Worm (Caenorhabditis elegans): ENCODE measurements around the gene tofu-1.
A peak's percentile ranks its signal among the peaks of the same experiment; 100 is the strongest.

tofu-1 gene

DNA sequence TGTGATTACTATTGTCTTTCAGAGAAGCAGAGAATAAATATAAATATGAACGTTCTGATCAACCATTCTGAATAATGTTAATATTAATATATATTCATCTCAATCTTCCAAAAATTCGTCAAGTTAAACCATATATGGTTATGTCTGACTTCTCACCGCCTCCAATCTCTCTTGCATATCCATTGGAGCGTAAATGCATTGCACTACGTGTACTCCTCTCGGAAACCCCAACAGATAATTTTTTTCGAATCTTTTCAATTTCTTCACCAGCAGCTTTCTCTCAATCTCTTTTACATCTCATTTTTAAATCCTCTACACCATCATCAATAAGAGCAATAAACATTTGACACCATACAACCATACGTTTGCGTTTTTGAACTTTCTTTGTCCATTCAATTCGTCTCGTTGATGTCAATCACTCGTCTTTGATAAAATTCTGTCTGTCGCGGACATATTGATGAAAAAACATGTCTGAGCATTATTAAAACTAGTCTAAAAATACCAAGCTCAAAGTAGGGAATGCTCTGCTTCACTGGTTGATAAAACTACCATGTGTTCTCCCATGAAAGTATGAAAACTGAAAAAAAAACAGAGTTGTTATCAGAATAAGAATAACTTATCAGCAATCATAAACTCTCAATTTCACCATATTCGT is 22.5 kb downstream of the tofu-1 start (continued):
- TF ChIP-seq ZK546.5 (tag; optimal IDR thresholded peaks at IDR 0.05), result no peak

DNA sequence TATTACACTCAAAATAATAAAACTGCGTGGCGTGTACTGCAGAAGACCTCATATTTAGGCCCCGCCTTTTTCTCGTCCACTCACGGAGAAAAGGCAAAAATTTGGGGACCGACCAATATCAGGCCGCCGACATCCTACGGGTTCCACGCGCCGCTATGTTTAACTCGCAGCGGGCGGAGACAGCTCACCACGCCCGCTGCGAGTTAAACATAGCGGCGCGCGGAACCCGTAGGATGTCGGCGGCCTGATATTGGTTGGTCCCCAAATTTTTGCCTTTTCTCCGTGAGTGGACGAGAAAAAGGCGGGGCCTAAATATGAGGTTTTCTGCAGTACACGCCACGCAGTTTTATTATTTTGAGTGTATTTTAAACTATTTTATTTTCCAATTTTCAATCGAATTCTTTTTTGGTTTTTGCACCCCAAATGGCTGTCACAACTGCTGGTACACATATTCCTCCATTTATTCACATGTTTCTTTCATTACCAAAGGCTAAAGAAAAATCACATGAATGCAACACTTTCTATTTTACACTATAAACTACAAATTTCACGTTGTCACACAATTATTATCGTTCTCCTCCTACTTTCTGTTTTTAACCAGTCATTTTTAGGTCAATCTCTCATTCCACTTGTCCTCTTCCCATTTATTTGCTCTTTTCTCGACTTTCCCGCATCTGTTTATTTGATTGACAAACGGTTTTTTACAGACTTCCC is 23.3 kb downstream of the tofu-1 start, which contains the start of gene uda-1:
Gene uda-1 (plus strand): TSS at position 708 of the 714 bp plus-strand sequence.
- TF ChIP-seq crh-2 (tag; optimal IDR thresholded peaks at IDR 0.05) (peak; percentile 6), blmp-1 (tag; optimal IDR thresholded peaks at IDR 0.05; ENCODE audit: insufficient read depth) (peak; percentile 61)

- TF ChIP-seq blmp-1 (tag; optimal IDR thresholded peaks at IDR 0.05; ENCODE audit: insufficient read depth), result no peak
- no peak for TF ChIP-seq nhr-23 (tag; optimal IDR thresholded peaks at IDR 0.05)
- TF ChIP-seq C34F6.9 (tag; optimal IDR thresholded peaks at IDR 0.05), result no peak
- no peak for TF ChIP-seq zag-1 (tag; optimal IDR thresholded peaks at IDR 0.05)
- TF ChIP-seq skn-1 (tag; optimal IDR thresholded peaks at IDR 0.05), result no peak
- TF ChIP-seq nhr-129 (tag; optimal IDR thresholded peaks at IDR 0.05), result peak; percentile 10
These were observed 25.4 kb downstream of the tofu-1 start for ce11 chrV:10006374-10006773.

- TF ChIP-seq F13H6.1 (tag; optimal IDR thresholded peaks at IDR 0.05) (no peak), sma-9 (GFP tag; optimal IDR thresholded peaks at IDR 0.05) (no peak), sma-9 (tag; optimal IDR thresholded peaks at IDR 0.05) (no peak)
These were observed 26.5 kb downstream of the tofu-1 start for ce11 chrV:10007484-10007883.

- TF ChIP-seq nhr-23 (tag; optimal IDR thresholded peaks at IDR 0.05) (no peak), unc-39 (tag; optimal IDR thresholded peaks at IDR 0.05) (no peak), nhr-10 (tag; optimal IDR thresholded peaks at IDR 0.05) (no peak), lin-39 (tag; optimal IDR thresholded peaks at IDR 0.05) (no peak), zag-1 (tag; optimal IDR thresholded peaks at IDR 0.05) (no peak), nhr-11 (tag; optimal IDR thresholded peaks at IDR 0.05) (no peak), snpc-4 (tag; optimal IDR thresholded peaks at IDR 0.05) (no peak), unc-62 (GFP tag; optimal IDR thresholded peaks at IDR 0.05) (no peak), nhr-25 (tag; optimal IDR thresholded peaks at IDR 0.05) (no peak), mab-5 (tag; optimal IDR thresholded peaks at IDR 0.05) (no peak), nhr-77 (tag; optimal IDR thresholded peaks at IDR 0.05) (no peak), lin-11 (tag; optimal IDR thresholded peaks at IDR 0.05) (no peak), R02D3.7 (tag; optimal IDR thresholded peaks at IDR 0.05) (no peak), dmd-4 (tag; optimal IDR thresholded peaks at IDR 0.05) (no peak), lin-13 (GFP tag; optimal IDR thresholded peaks at IDR 0.05) (no peak), sma-3 (GFP tag; optimal IDR thresholded peaks at IDR 0.05) (no peak), fos-1 (tag; optimal IDR thresholded peaks at IDR 0.05) (no peak), F13H6.1 (tag; optimal IDR thresholded peaks at IDR 0.05) (no peak), ztf-11 (tag; optimal IDR thresholded peaks at IDR 0.05) (no peak), peb-1 (tag; optimal IDR thresholded peaks at IDR 0.05) (no peak)
These were observed 30.7 kb downstream of the tofu-1 start, which contains the start of gene lea-1 for ce11 chrV:10011623-10012022. Gene lea-1, plus strand, starts transcription at chrV:10011923.

- TF ChIP-seq aly-2 (tag; optimal IDR thresholded peaks at IDR 0.05) (no peak), fos-1 (tag; optimal IDR thresholded peaks at IDR 0.05) (peak; percentile 76), blmp-1 (tag; optimal IDR thresholded peaks at IDR 0.05; ENCODE audit: insufficient read depth) (peak; percentile 29), sma-9 (GFP tag; optimal IDR thresholded peaks at IDR 0.05) (peak; percentile 31), sma-9 (tag; optimal IDR thresholded peaks at IDR 0.05) (no peak), ztf-1 (GFP tag; conservative IDR thresholded peaks at IDR 0.05) (no peak), ztf-11 (tag; optimal IDR thresholded peaks at IDR 0.05) (no peak), ZK546.5 (tag; optimal IDR thresholded peaks at IDR 0.05) (no peak), nhr-11 (tag; optimal IDR thresholded peaks at IDR 0.05) (no peak), nhr-129 (tag; optimal IDR thresholded peaks at IDR 0.05) (peak; percentile 11)
These were observed 31.7 kb downstream of the tofu-1 start for ce11 chrV:10012639-10013038.
